Fruit fly (Drosophila melanogaster) whole organism, embryonic: ENCODE data around the gene Rab14.
A peak's percentile ranks its signal among the peaks of the same experiment; 100 is the strongest.

Experiments used
- Asciz ChIP-seq: fragments of 200-800 bp; sonication (Bioruptor generic); optimal IDR thresholded peaks from 2 replicates; lab custom pipeline; 2017; ENCODE audit warnings: missing biosample characterization, mild to moderate bottlenecking, missing genetic modification characterization, missing genetic modification reagents
- CG11456 ChIP-seq: fragments of 200-800 bp; sonication (Bioruptor generic); IDR thresholded peaks from 3 replicates; pipeline ENCODE4 v1.3.6; 2022; ENCODE audit warnings: missing biosample characterization, missing genetic modification characterization
- CG12219 ChIP-seq: fragments of 200-800 bp; sonication (Bioruptor generic); optimal IDR thresholded peaks from 3 replicates; lab custom pipeline; 2018; ENCODE audit warnings: missing biosample characterization, mild to moderate bottlenecking, missing genetic modification characterization
- CG12659 ChIP-seq: fragments of 200-800 bp; sonication (Bioruptor generic); optimal IDR thresholded peaks from 3 replicates; lab custom pipeline; 2017; ENCODE audit warnings: mild to moderate bottlenecking, missing biosample characterization, missing genetic modification reagents, missing genetic modification characterization
- CG12942 ChIP-seq: fragments of 200-800 bp; sonication (Bioruptor generic); optimal IDR thresholded peaks from 3 replicates; lab custom pipeline; 2016; ENCODE audit warnings: missing biosample characterization, missing genetic modification characterization
- CG1603 ChIP-seq: fragments of 200-800 bp; sonication (Bioruptor generic); optimal IDR thresholded peaks from 2 replicates; lab custom pipeline; 2019; ENCODE audit warnings: missing biosample characterization, mild to moderate bottlenecking, missing genetic modification characterization, moderate library complexity
- CG17361 ChIP-seq: fragments of 200-800 bp; sonication (Bioruptor generic); IDR thresholded peaks from 3 replicates; pipeline ENCODE4 v1.3.6; 2022; ENCODE audit warnings: missing biosample characterization, missing genetic modification characterization
- CG1832 ChIP-seq: fragments of 200-800 bp; sonication (Bioruptor generic); optimal IDR thresholded peaks from 2 replicates; lab custom pipeline; 2017; ENCODE audit warnings: missing biosample characterization, mild to moderate bottlenecking, missing genetic modification characterization, inconsistent platforms
- CG2199 ChIP-seq: fragments of 200-800 bp; sonication (Bioruptor generic); IDR thresholded peaks from 3 replicates; pipeline ENCODE4 v1.3.6; 2022; ENCODE audit warnings: missing biosample characterization, missing genetic modification characterization
- CG2678 ChIP-seq: fragments of 200-800 bp; sonication (Bioruptor generic); optimal IDR thresholded peaks from 3 replicates; lab custom pipeline; 2019; ENCODE audit warnings: missing biosample characterization, mild to moderate bottlenecking, missing genetic modification characterization, moderate library complexity
- CG30431 ChIP-seq: fragments of 200-800 bp; sonication (Bioruptor generic); optimal IDR thresholded peaks from 2 replicates; lab custom pipeline; 2017; ENCODE audit warnings: missing biosample characterization, missing genetic modification characterization
- CG3065 ChIP-seq: fragments of 200-800 bp; sonication (Bioruptor generic); optimal IDR thresholded peaks from 2 replicates; lab custom pipeline; 2016; ENCODE audit warnings: missing biosample characterization, missing genetic modification characterization
- CG33213 ChIP-seq: fragments of 200-800 bp; sonication (Bioruptor generic); optimal IDR thresholded peaks from 3 replicates; lab custom pipeline; 2016; ENCODE audit warnings: missing biosample characterization, missing genetic modification characterization
- CG3847 ChIP-seq: fragments of 200-800 bp; sonication (Bioruptor generic); IDR thresholded peaks from 2 replicates; pipeline ENCODE4 v1.3.6; 2022; ENCODE audit warnings: missing biosample characterization, missing genetic modification characterization
- CG6689 ChIP-seq: fragments of 200-800 bp; sonication (Bioruptor generic); IDR thresholded peaks from 2 replicates; pipeline ENCODE4 v1.3.6; 2022; ENCODE audit warnings: missing biosample characterization, missing genetic modification characterization
- CG7357 ChIP-seq: fragments of 200-800 bp; sonication (Bioruptor generic); IDR thresholded peaks from 3 replicates; pipeline ENCODE4 v1.3.6; 2022; ENCODE audit warnings: missing biosample characterization, missing genetic modification characterization
- CG7372 ChIP-seq: fragments of 200-800 bp; sonication (Bioruptor generic); IDR thresholded peaks from 2 replicates; pipeline ENCODE4 v1.3.6; 2022; ENCODE audit warnings: missing biosample characterization, missing genetic modification characterization
- CG9609 ChIP-seq: fragments of 200-800 bp; sonication (Bioruptor generic); optimal IDR thresholded peaks from 3 replicates; lab custom pipeline; 2016; ENCODE audit warnings: missing biosample characterization, missing genetic modification characterization
- CG9817 ChIP-seq: fragments of 200-800 bp; sonication (Bioruptor generic); optimal IDR thresholded peaks from 2 replicates; lab custom pipeline; 2018; ENCODE audit warnings: missing biosample characterization, mild to moderate bottlenecking, missing genetic modification characterization, moderate library complexity
- CHES-1-like ChIP-seq: fragments of 200-800 bp; sonication (Bioruptor generic); optimal IDR thresholded peaks from 2 replicates; lab custom pipeline; 2016; ENCODE audit warnings: missing biosample characterization, missing genetic modification characterization
- CrebB ChIP-seq: fragments of 200-800 bp; sonication (Bioruptor generic); optimal IDR thresholded peaks from 3 replicates; lab custom pipeline; 2018; ENCODE audit warnings: missing biosample characterization, mild to moderate bottlenecking, missing genetic modification characterization
- Deaf1 ChIP-seq: fragments of 200-800 bp; optimal IDR thresholded peaks from 3 replicates; lab custom pipeline; 2019; ENCODE audit warnings: missing biosample characterization, mild to moderate bottlenecking, missing genetic modification characterization, moderate library complexity
- Eip74EF ChIP-seq, 2 experiments: fragments of 200-800 bp in 1 of 2; fragments of >200 bp in 1 of 2; sonication (Bioruptor generic) in 1 of 2; optimal IDR thresholded peaks; 2 replicates each; lab custom pipeline; 2017 to 2019; ENCODE audit warnings: missing biosample characterization in 2 of 2, missing genetic modification characterization in 2 of 2, mild to moderate bottlenecking in 1 of 2, moderate library complexity in 1 of 2
- Ets65A ChIP-seq: fragments of 200-800 bp; sonication (Bioruptor generic); peaks from one replicate; lab custom pipeline; 2016; ENCODE audit warnings: missing biosample characterization, missing genetic modification characterization
- Hr3 ChIP-seq: fragments of 200-800 bp; sonication (Bioruptor generic); optimal IDR thresholded peaks from 3 replicates; lab custom pipeline; 2016; ENCODE audit warnings: missing biosample characterization, missing genetic modification characterization
- Med ChIP-seq: fragments of 200-800 bp; sonication (Bioruptor generic); peaks from one replicate; lab custom pipeline; 2016; ENCODE audit warnings: missing biosample characterization, missing genetic modification characterization, mild to moderate bottlenecking, inconsistent platforms, moderate library complexity
- Mes4 ChIP-seq: fragments of 200-800 bp; sonication (Bioruptor generic); optimal IDR thresholded peaks from 2 replicates; lab custom pipeline; 2016; ENCODE audit warnings: missing biosample characterization, missing genetic modification characterization
- ci ChIP-seq: fragments of 200-800 bp; sonication (Bioruptor generic); IDR thresholded peaks from 3 replicates; pipeline ENCODE4 v1.3.6; 2022; ENCODE audit warnings: missing biosample characterization, missing genetic modification characterization
- corto ChIP-seq: fragments of 200-800 bp; sonication (Bioruptor generic); optimal IDR thresholded peaks from 2 replicates; lab custom pipeline; 2016; ENCODE audit warnings: missing biosample characterization, mild to moderate bottlenecking, missing genetic modification characterization, moderate library complexity
- danr ChIP-seq: fragments of 200-800 bp; sonication (Bioruptor generic); IDR thresholded peaks from 2 replicates; pipeline ENCODE4 v1.3.6; 2022; ENCODE audit warnings: missing biosample characterization, missing genetic modification characterization
- dpn ChIP-seq, 2 experiments: fragments of 200-800 bp; sonication (Bioruptor generic); optimal IDR thresholded peaks; 3 replicates each; lab custom pipeline; 2016; ENCODE audit warnings: missing biosample characterization in 2 of 2, missing genetic modification characterization in 2 of 2
- ftz-f1 ChIP-seq: fragments of 200-800 bp; sonication (Bioruptor generic); optimal IDR thresholded peaks from 2 replicates; lab custom pipeline; 2016; ENCODE audit warnings: missing biosample characterization, missing genetic modification characterization
- hth ChIP-seq: fragments of >200 bp; optimal IDR thresholded peaks from 2 replicates; lab custom pipeline; 2017; ENCODE audit warnings: inconsistent platforms
- kay ChIP-seq: fragments of 200-800 bp; sonication (Bioruptor generic); optimal IDR thresholded peaks from 2 replicates; lab custom pipeline; 2016; ENCODE audit warnings: missing biosample characterization, missing genetic modification characterization
- mam ChIP-seq: fragments of 200-800 bp; sonication (Bioruptor generic); optimal IDR thresholded peaks from 3 replicates; lab custom pipeline; 2016; ENCODE audit warnings: missing biosample characterization, missing genetic modification characterization
- pb ChIP-seq: fragments of 200-800 bp; sonication (Bioruptor generic); optimal IDR thresholded peaks from 3 replicates; lab custom pipeline; 2016; ENCODE audit warnings: missing biosample characterization, missing genetic modification characterization
- psq ChIP-seq: fragments of 200-800 bp; sonication (Bioruptor generic); optimal IDR thresholded peaks from 2 replicates; lab custom pipeline; 2017; ENCODE audit warnings: missing biosample characterization, missing genetic modification characterization
- sc ChIP-seq, 3 experiments: fragments of >200 bp in 2 of 3; fragments of 200-800 bp in 1 of 3; sonication (Bioruptor generic) in 1 of 3; optimal IDR thresholded peaks; 2 replicates in 2 of 3; 3 replicates in 1 of 3; lab custom pipeline; 2017; ENCODE audit warnings: mild to moderate bottlenecking in 1 of 3, missing biosample characterization in 1 of 3, missing genetic modification characterization in 1 of 3, missing genetic modification reagents in 1 of 3
- scrt ChIP-seq: fragments of 200-800 bp; sonication (Bioruptor generic); optimal IDR thresholded peaks from 2 replicates; lab custom pipeline; 2018; ENCODE audit warnings: missing biosample characterization, mild to moderate bottlenecking, missing genetic modification characterization, moderate library complexity
- sens ChIP-seq: fragments of 200-800 bp; sonication (Bioruptor generic); peaks from one replicate; lab custom pipeline; 2016; ENCODE audit warnings: missing biosample characterization, missing genetic modification characterization
- sens-2 ChIP-seq: fragments of 200-800 bp; sonication (Bioruptor generic); IDR thresholded peaks from 2 replicates; pipeline ENCODE4 v1.3.6; 2022; ENCODE audit warnings: missing biosample characterization, missing genetic modification characterization
- shn ChIP-seq: fragments of 200-800 bp; sonication (Bioruptor generic); optimal IDR thresholded peaks from 3 replicates; lab custom pipeline; 2016; ENCODE audit warnings: missing biosample characterization, missing genetic modification characterization
- stwl ChIP-seq: fragments of 200-800 bp; sonication (Bioruptor generic); optimal IDR thresholded peaks from 3 replicates; lab custom pipeline; 2018; ENCODE audit warnings: missing biosample characterization, mild to moderate bottlenecking, missing genetic modification characterization, moderate library complexity
- tll ChIP-seq, 2 experiments: fragments of 200-800 bp in 1 of 2; fragments of >200 bp in 1 of 2; sonication (Bioruptor generic) in 1 of 2; optimal IDR thresholded peaks; 2 replicates each; lab custom pipeline; 2017 to 2019; ENCODE audit warnings: missing biosample characterization in 2 of 2, missing genetic modification characterization in 2 of 2, mild to moderate bottlenecking in 1 of 2, moderate library complexity in 1 of 2
- tx ChIP-seq: fragments of 200-800 bp; sonication (Bioruptor generic); optimal IDR thresholded peaks from 2 replicates; lab custom pipeline; 2016; ENCODE audit warnings: missing biosample characterization, missing genetic modification characterization
- unc-4 ChIP-seq: fragments of 200-800 bp; sonication (Bioruptor generic); IDR thresholded peaks from 2 replicates; pipeline ENCODE4 v1.3.6; 2022; ENCODE audit warnings: missing biosample characterization, missing genetic modification characterization; ENCODE audit not compliant: partially characterized antibody
- unpg ChIP-seq: fragments of 200-800 bp; sonication (Bioruptor generic); optimal IDR thresholded peaks from 3 replicates; lab custom pipeline; 2018; ENCODE audit warnings: missing biosample characterization, mild to moderate bottlenecking, missing genetic modification characterization, moderate library complexity
- wek ChIP-seq: fragments of 200-800 bp; sonication (Bioruptor generic); optimal IDR thresholded peaks from 3 replicates; lab custom pipeline; 2018; ENCODE audit warnings: missing biosample characterization, mild to moderate bottlenecking, missing genetic modification characterization, moderate library complexity
- zen ChIP-seq: fragments of 200-800 bp; sonication (Bioruptor generic); optimal IDR thresholded peaks from 3 replicates; lab custom pipeline; 2018; ENCODE audit warnings: missing biosample characterization, mild to moderate bottlenecking, missing genetic modification characterization, moderate library complexity

Rab14 gene

dm6 chr2L:14397067-14397598, 42.2 kb downstream of the Rab14 start (continued):
- TF ChIP-seq zen (no peak), CG12659 (GFP tag; lab: Kevin White, UChicago) (no peak), CrebB (tag; lab: Kevin White, UChicago) (no peak), shn (GFP tag; lab: Kevin White, UChicago) (no peak)
- TF ChIP-seq, all 482 proteins: peak for 8

- TF ChIP-seq CG1832 (GFP tag; lab: Kevin White, UChicago) = no peak
- peak; percentile 39; the same call in 1 of the 3 replicates for TF ChIP-seq CG2199 (GFP tag; lab: Robert Waterston, UW)
- no peak for TF ChIP-seq CG30431 (GFP tag; lab: Kevin White, UChicago)
- TF ChIP-seq Hr3 = no peak
- no peak for TF ChIP-seq CG9817 (tag; lab: Kevin White, UChicago)
- TF ChIP-seq stwl (tag; lab: Kevin White, UChicago) = peak; percentile 22
- no peak for TF ChIP-seq CG6689
- TF ChIP-seq Deaf1 (tag; lab: Kevin White, UChicago) = peak; percentile 18
- TF ChIP-seq psq = no peak
- no peak for TF ChIP-seq CG2678
- no peak for TF ChIP-seq CG7372 (GFP tag; lab: Robert Waterston, UW)
- TF ChIP-seq scrt (GFP tag; lab: Kevin White, UChicago) = no peak
- TF ChIP-seq CG1603 (tag; lab: Kevin White, UChicago) = no peak
- TF ChIP-seq dpn (GFP tag; optimal IDR thresholded peaks at IDR 0.05; lab: Kevin White, UChicago) = no peak
- no peak for TF ChIP-seq hth
- no peak for TF ChIP-seq kay (GFP tag; lab: Kevin White, UChicago)
- no peak for TF ChIP-seq CG17361 (GFP tag; lab: Robert Waterston, UW)
- no peak for TF ChIP-seq unc-4 (GFP tag; lab: Robert Waterston, UW)
- TF ChIP-seq CG33213 (GFP tag; lab: Kevin White, UChicago) = no peak
- TF ChIP-seq Med (GFP tag; lab: Kevin White, UChicago) = peak; percentile 19
- 0 out of 3 replicates have a peak, but pooled peaks have one; percentile 21 for TF ChIP-seq CG7357 (GFP tag; lab: Robert Waterston, UW)
- no peak for TF ChIP-seq corto (GFP tag; lab: Kevin White, UChicago)
- TF ChIP-seq Asciz (GFP tag; lab: Kevin White, UChicago) = no peak
- TF ChIP-seq tll (GFP tag; optimal IDR thresholded peaks at IDR 0.05; lab: Kevin White, UChicago) = no peak
- no peak for TF ChIP-seq CG9609 (GFP tag; lab: Kevin White, UChicago)
- TF ChIP-seq tx = no peak
- no peak for TF ChIP-seq CHES-1-like (GFP tag; lab: Kevin White, UChicago)
- TF ChIP-seq ftz-f1 (GFP tag; lab: Kevin White, UChicago) = no peak
- peak; percentile 4 for TF ChIP-seq Ets65A (GFP tag; lab: Kevin White, UChicago)
- TF ChIP-seq CG11456 (GFP tag; lab: Robert Waterston, UW) = no peak
- TF ChIP-seq danr (GFP tag; lab: Robert Waterston, UW) = no peak
- no peak for TF ChIP-seq pb
- TF ChIP-seq mam (GFP tag; lab: Kevin White, UChicago) = no peak
- TF ChIP-seq sc (optimal IDR thresholded peaks at IDR 0.05; lab: Kevin White, UChicago) = no peak
- no peak for TF ChIP-seq sc (GFP tag; optimal IDR thresholded peaks at IDR 0.05; lab: Kevin White, UChicago)
- no peak for TF ChIP-seq Eip74EF (GFP tag; optimal IDR thresholded peaks at IDR 0.05; lab: Kevin White, UChicago)
- TF ChIP-seq sens-2 (GFP tag; lab: Robert Waterston, UW) = no peak
- TF ChIP-seq CG12942 (GFP tag; lab: Kevin White, UChicago) = no peak
- TF ChIP-seq Mes4 (GFP tag; lab: Kevin White, UChicago) = no peak
- TF ChIP-seq CG3065 (GFP tag; lab: Kevin White, UChicago) = no peak
- TF ChIP-seq CG12219 (GFP tag; lab: Kevin White, UChicago) = no peak
- peak; percentile 52 for TF ChIP-seq wek (GFP tag; lab: Kevin White, UChicago)
- TF ChIP-seq sens = peak; percentile 18
- 0 out of 3 replicates have a peak, but pooled peaks have one; percentile 26 for TF ChIP-seq ci (GFP tag; lab: Robert Waterston, UW)
- no peak for TF ChIP-seq unpg (GFP tag; lab: Kevin White, UChicago)
- 0 out of 2 replicates have a peak, but pooled peaks have one; percentile 7 for TF ChIP-seq CG3847 (GFP tag; lab: Robert Waterston, UW)
Measured at dm6 chr2L:14397948-14398347, 43.0 kb downstream of the Rab14 start.
